Fruit fly (Drosophila melanogaster) whole organism, pupa: ENCODE results near the gene Indy.
A peak's percentile ranks its signal among the peaks of the same experiment; 100 is the strongest.

Experiments
- CG10348 ChIP-seq: fragments of 200-800 bp; sonication (Bioruptor generic); IDR thresholded peaks from 2 replicates; pipeline ENCODE4 v1.3.6; 2022; ENCODE audit warnings: missing biosample characterization, missing genetic modification characterization
- CG12605 ChIP-seq: fragments of 200-800 bp; sonication (Bioruptor generic); IDR thresholded peaks from 2 replicates; pipeline ENCODE4 v1.3.6; 2022; ENCODE audit warnings: missing biosample characterization, missing genetic modification characterization
- CG13204 ChIP-seq: fragments of 200-800 bp; sonication (Bioruptor generic); optimal IDR thresholded peaks from 2 replicates; lab custom pipeline; 2018; ENCODE audit warnings: missing biosample characterization, mild to moderate bottlenecking, missing genetic modification characterization, moderate library complexity
- CG14655 ChIP-seq: fragments of 200-800 bp; sonication (Bioruptor generic); optimal IDR thresholded peaks from 3 replicates; lab custom pipeline; 2017; ENCODE audit warnings: mild to moderate bottlenecking, missing biosample characterization, missing genetic modification reagents, missing genetic modification characterization
- CG15710 ChIP-seq: fragments of 200-800 bp; sonication (Bioruptor generic); optimal IDR thresholded peaks from 2 replicates; lab custom pipeline; 2018; ENCODE audit warnings: missing biosample characterization, mild to moderate bottlenecking, missing genetic modification characterization, moderate library complexity
- CG17806 ChIP-seq: fragments of 200-800 bp; sonication (Bioruptor generic); optimal IDR thresholded peaks from 2 replicates; lab custom pipeline; 2018; ENCODE audit warnings: missing biosample characterization, mild to moderate bottlenecking, missing genetic modification characterization, moderate library complexity
- CG34367 ChIP-seq: fragments of 200-800 bp; sonication (Bioruptor generic); optimal IDR thresholded peaks from 2 replicates; lab custom pipeline; 2018; ENCODE audit warnings: missing biosample characterization, mild to moderate bottlenecking, missing genetic modification characterization
- CG4496 ChIP-seq: fragments of 200-800 bp; sonication (Bioruptor generic); IDR thresholded peaks from 3 replicates; pipeline ENCODE4 v1.3.6; 2022; ENCODE audit warnings: missing biosample characterization, missing genetic modification characterization
- CG8159 ChIP-seq: fragments of 200-800 bp; sonication (Bioruptor generic); optimal IDR thresholded peaks from 3 replicates; lab custom pipeline; 2018; ENCODE audit warnings: missing biosample characterization, mild to moderate bottlenecking, missing genetic modification characterization, moderate library complexity
- CG8301 ChIP-seq: fragments of 200-800 bp; sonication (Bioruptor generic); optimal IDR thresholded peaks from 2 replicates; lab custom pipeline; 2018; ENCODE audit warnings: missing biosample characterization, mild to moderate bottlenecking, missing genetic modification characterization
- CG9948 ChIP-seq: fragments of 200-800 bp; sonication (Bioruptor generic); optimal IDR thresholded peaks from 2 replicates; lab custom pipeline; 2018; ENCODE audit warnings: missing biosample characterization, mild to moderate bottlenecking, missing genetic modification characterization, moderate library complexity
- D1 ChIP-seq: fragments of 200-800 bp; sonication (Bioruptor generic); optimal IDR thresholded peaks from 2 replicates; lab custom pipeline; 2018; ENCODE audit warnings: missing biosample characterization, mild to moderate bottlenecking, missing genetic modification characterization, moderate library complexity
- EcR ChIP-seq: fragments of 200-800 bp; sonication (Bioruptor generic); optimal IDR thresholded peaks from 3 replicates; lab custom pipeline; 2019; ENCODE audit warnings: missing biosample characterization, missing genetic modification characterization, mild to moderate bottlenecking, moderate library complexity, missing genetic modification reagents
- Ets98B ChIP-seq: fragments of 200-800 bp; sonication (Bioruptor generic); IDR thresholded peaks from 2 replicates; pipeline ENCODE4 v1.3.6; 2022; ENCODE audit warnings: missing biosample characterization, missing genetic modification characterization
- Pif1A ChIP-seq: fragments of 200-800 bp; sonication (Bioruptor generic); optimal IDR thresholded peaks from 3 replicates; lab custom pipeline; 2016; ENCODE audit warnings: missing biosample characterization, missing genetic modification characterization
- Pif1B ChIP-seq: fragments of 200-800 bp; sonication (Bioruptor generic); optimal IDR thresholded peaks from 3 replicates; lab custom pipeline; 2016; ENCODE audit warnings: missing biosample characterization, missing genetic modification characterization
- Snoo ChIP-seq: fragments of 200-800 bp; sonication (Bioruptor generic); optimal IDR thresholded peaks from 3 replicates; lab custom pipeline; 2017; ENCODE audit warnings: missing biosample characterization, mild to moderate bottlenecking, missing genetic modification characterization, inconsistent platforms
- fd96Ca ChIP-seq: fragments of 200-800 bp; sonication (Bioruptor generic); IDR thresholded peaks from 3 replicates; pipeline ENCODE4 v1.3.6; 2022; ENCODE audit warnings: missing biosample characterization, missing genetic modification characterization
- gl ChIP-seq: fragments of 200-800 bp; sonication (Bioruptor generic); optimal IDR thresholded peaks from 2 replicates; lab custom pipeline; 2018; ENCODE audit warnings: missing biosample characterization, mild to moderate bottlenecking, missing genetic modification characterization
- rn ChIP-seq: fragments of 200-800 bp; sonication (Bioruptor generic); IDR thresholded peaks from 2 replicates; pipeline ENCODE4 v1.3.6; 2022; ENCODE audit warnings: missing biosample characterization, missing genetic modification characterization

Indy gene

dm6 chr3L:18840370-18841007 lies 5.6 kb downstream of the Indy start:
- peak; percentile 40 for TF ChIP-seq Pif1B (GFP tag; lab: Kevin White, UChicago)
- TF ChIP-seq CG8301 (tag; lab: Kevin White, UChicago), result peak; percentile 21
- TF ChIP-seq EcR (GFP tag; lab: Kevin White, UChicago), result peak; percentile 64
- peak; percentile 95 for TF ChIP-seq CG13204 (GFP tag; lab: Kevin White, UChicago)
- peak; percentile 39 for TF ChIP-seq CG14655 (GFP tag; lab: Kevin White, UChicago)
- TF ChIP-seq CG9948 (tag; lab: Kevin White, UChicago), result no peak
- TF ChIP-seq Pif1A (GFP tag; lab: Kevin White, UChicago), result peak; percentile 27
- peak; percentile 2 for TF ChIP-seq CG17806 (tag; lab: Kevin White, UChicago)
- peak; percentile 10 for TF ChIP-seq gl (tag; lab: Kevin White, UChicago)
- no peak for TF ChIP-seq CG10348
- TF ChIP-seq CG8159 (tag; lab: Kevin White, UChicago), result peak; percentile 4
- TF ChIP-seq, all 21 proteins: peak for 9

dm6 chr3L:18839996-18840369 lies 6.1 kb downstream of the Indy start:
- TF ChIP-seq EcR (GFP tag; lab: Kevin White, UChicago), result peak; percentile 77
- no peak for TF ChIP-seq CG17806 (tag; lab: Kevin White, UChicago)
- TF ChIP-seq, all 21 proteins: peak for 1

- TF ChIP-seq Ets98B (GFP tag; lab: Robert Waterston, UW) (no peak), CG17806 (tag; lab: Kevin White, UChicago) (no peak), CG8159 (tag; lab: Kevin White, UChicago) (no peak), CG4496 (no peak), gl (tag; lab: Kevin White, UChicago) (no peak), Pif1A (GFP tag; lab: Kevin White, UChicago) (no peak), CG14655 (GFP tag; lab: Kevin White, UChicago) (no peak), CG12605 (no peak), CG15710 (tag; lab: Kevin White, UChicago) (no peak), fd96Ca (GFP tag; lab: Robert Waterston, UW) (no peak), EcR (GFP tag; lab: Kevin White, UChicago) (no peak), CG34367 (tag; lab: Kevin White, UChicago) (no peak), Pif1B (GFP tag; lab: Kevin White, UChicago) (no peak), CG8301 (tag; lab: Kevin White, UChicago) (no peak), Snoo (tag; lab: Kevin White, UChicago) (no peak), rn (no peak)
Measured at dm6 chr3L:18837707-18838244, 8.3 kb downstream of the Indy start.

DNA sequence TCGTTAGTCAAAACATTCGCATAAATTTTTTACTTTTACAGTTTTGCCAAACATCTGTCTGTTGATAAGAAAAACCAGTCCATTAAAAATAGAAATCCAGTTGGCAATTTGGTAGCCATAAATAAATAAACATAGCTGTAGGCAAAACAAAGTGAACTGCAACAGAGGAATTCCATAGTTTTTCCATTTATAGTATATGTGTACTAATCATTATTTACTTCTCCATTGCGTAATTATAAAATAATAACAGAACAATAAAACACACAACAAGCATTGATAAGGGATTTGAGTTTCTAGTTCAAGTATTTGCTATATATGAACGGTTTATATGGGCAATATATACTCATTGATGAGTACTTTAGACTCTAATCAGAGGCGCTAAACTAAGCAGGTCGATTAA lies 9.4 kb downstream of the Indy start:
- TF ChIP-seq CG13204 (GFP tag; lab: Kevin White, UChicago), result no peak
- TF ChIP-seq CG9948 (tag; lab: Kevin White, UChicago), result no peak
- TF ChIP-seq CG15710 (tag; lab: Kevin White, UChicago), result no peak
- no peak for TF ChIP-seq CG8159 (tag; lab: Kevin White, UChicago)
- no peak for TF ChIP-seq Pif1B (GFP tag; lab: Kevin White, UChicago)
- no peak for TF ChIP-seq CG17806 (tag; lab: Kevin White, UChicago)
- TF ChIP-seq Snoo (tag; lab: Kevin White, UChicago), result no peak
- TF ChIP-seq Ets98B (GFP tag; lab: Robert Waterston, UW), result no peak
- no peak for TF ChIP-seq CG4496
- TF ChIP-seq D1, result no peak
- no peak for TF ChIP-seq CG34367 (tag; lab: Kevin White, UChicago)
- TF ChIP-seq rn, result no peak

DNA sequence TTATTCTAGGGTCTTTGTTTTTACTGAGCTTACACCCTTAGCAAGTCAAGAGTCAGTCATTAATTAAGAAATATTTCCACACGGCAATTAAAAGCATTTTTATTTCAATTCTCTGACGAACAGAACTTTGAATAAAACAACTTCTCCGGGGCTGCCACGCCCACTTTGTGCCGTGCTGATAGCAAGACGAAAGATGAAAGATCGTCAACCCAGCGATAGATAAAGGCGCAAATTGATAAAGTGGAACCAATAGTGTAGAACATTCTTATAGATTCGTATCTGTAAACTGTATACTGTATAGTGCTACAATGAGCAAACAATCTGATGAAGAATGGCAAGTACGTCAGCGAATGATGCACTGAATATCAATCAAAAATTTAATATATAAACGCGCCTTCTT lies 11.1 kb downstream of the Indy start:
- TF ChIP-seq CG8301 (tag; lab: Kevin White, UChicago) (no peak), CG13204 (GFP tag; lab: Kevin White, UChicago) (no peak), CG14655 (GFP tag; lab: Kevin White, UChicago) (no peak), Snoo (tag; lab: Kevin White, UChicago) (no peak), EcR (GFP tag; lab: Kevin White, UChicago) (peak; percentile 65)

DNA sequence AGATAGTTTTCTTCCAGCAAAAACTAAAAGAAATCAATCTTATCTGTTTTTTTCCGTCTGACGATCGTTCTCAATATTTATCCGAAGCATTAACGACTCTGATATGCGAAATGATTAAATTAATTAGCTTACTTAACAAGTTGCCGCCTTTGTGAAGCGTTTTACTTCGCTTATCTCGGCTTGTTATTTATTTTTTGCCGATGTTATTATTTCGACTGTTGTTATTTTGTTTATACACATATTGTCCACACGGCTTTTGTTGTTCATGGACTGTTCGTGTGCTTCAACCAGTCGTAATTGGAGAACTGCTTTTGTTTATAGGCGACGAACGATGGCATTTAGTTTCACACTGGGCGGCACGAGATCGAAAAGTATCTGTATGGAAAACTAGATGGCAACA lies 12.8 kb downstream of the Indy start:
- TF ChIP-seq CG10348 (no peak), Snoo (tag; lab: Kevin White, UChicago) (no peak), CG15710 (tag; lab: Kevin White, UChicago) (no peak), CG4496 (no peak), CG14655 (GFP tag; lab: Kevin White, UChicago) (no peak), CG8159 (tag; lab: Kevin White, UChicago) (no peak), fd96Ca (GFP tag; lab: Robert Waterston, UW) (no peak), CG17806 (tag; lab: Kevin White, UChicago) (no peak), CG13204 (GFP tag; lab: Kevin White, UChicago) (no peak), EcR (GFP tag; lab: Kevin White, UChicago) (no peak), rn (no peak), CG34367 (tag; lab: Kevin White, UChicago) (no peak), D1 (no peak)
- TF ChIP-seq, all 21 proteins: peak for 0
